Worm (Caenorhabditis elegans) whole organism, late embryonic: ENCODE measurements around the gene str-165.
A peak's percentile ranks its signal among the peaks of the same experiment; 100 is the strongest.

Source experiments
- C38D4.7 ChIP-seq: fragments of 200-800 bp; sonication (Bioruptor generic); optimal IDR thresholded peaks from 2 replicates; lab custom pipeline; 2018; ENCODE audit warnings: mild to moderate bottlenecking, missing genetic modification characterization, moderate library complexity, missing compliant biosample characterization
- F13H6.1 ChIP-seq: sonication (generic microtip); optimal IDR thresholded peaks from 2 replicates; lab custom pipeline; 2016; ENCODE audit warnings: missing genetic modification characterization, missing compliant biosample characterization
- K02D7.2 ChIP-seq: sonication (generic microtip); optimal IDR thresholded peaks from 2 replicates; lab custom pipeline; 2017; ENCODE audit warnings: mild to moderate bottlenecking, missing genetic modification characterization, missing compliant biosample characterization
- Y22D7AL.16 ChIP-seq: sonication (generic microtip); optimal IDR thresholded peaks from 2 replicates; lab custom pipeline; 2016; ENCODE audit warnings: missing genetic modification characterization, missing compliant biosample characterization
- ahr-1 ChIP-seq: sonication (generic microtip); optimal IDR thresholded peaks from 2 replicates; lab custom pipeline; 2016; ENCODE audit warnings: missing genetic modification characterization, missing compliant biosample characterization
- ama-1 ChIP-seq: fragments of 150-350 bp; optimal IDR thresholded peaks from 2 replicates; lab custom pipeline; 2014
- ceh-19 ChIP-seq: fragments of 200-800 bp; sonication (Bioruptor generic); optimal IDR thresholded peaks from 2 replicates; lab custom pipeline; 2018; ENCODE audit warnings: mild to moderate bottlenecking, missing genetic modification characterization, missing compliant biosample characterization
- ceh-24 ChIP-seq: sonication (generic microtip); optimal IDR thresholded peaks from 2 replicates; lab custom pipeline; 2016; ENCODE audit warnings: mild to moderate bottlenecking, missing genetic modification characterization, missing compliant biosample characterization
- ceh-31 ChIP-seq: sonication (generic microtip); optimal IDR thresholded peaks from 2 replicates; lab custom pipeline; 2016; ENCODE audit warnings: missing genetic modification characterization, missing compliant biosample characterization
- ceh-45 ChIP-seq: fragments of 200-800 bp; sonication (Bioruptor generic); IDR thresholded peaks from 2 replicates; pipeline ENCODE4 v1.3.6; 2022; ENCODE audit warnings: missing genetic modification reagents, missing genetic modification characterization, missing compliant biosample characterization
- ceh-48 ChIP-seq: sonication (generic microtip); optimal IDR thresholded peaks from 2 replicates; lab custom pipeline; 2016; ENCODE audit warnings: missing genetic modification characterization, inconsistent platforms, missing compliant biosample characterization
- ceh-6 ChIP-seq: fragments of 200-800 bp; sonication (Bioruptor generic); optimal IDR thresholded peaks from 2 replicates; lab custom pipeline; 2018; ENCODE audit warnings: mild to moderate bottlenecking, missing genetic modification characterization, missing compliant biosample characterization
- ceh-9 ChIP-seq: sonication (generic microtip); optimal IDR thresholded peaks from 2 replicates; lab custom pipeline; 2016; ENCODE audit warnings: mild to moderate bottlenecking, missing genetic modification characterization, inconsistent platforms, missing compliant biosample characterization
- dmd-4 ChIP-seq: sonication (generic microtip); optimal IDR thresholded peaks from 2 replicates; lab custom pipeline; 2016; ENCODE audit warnings: borderline replicate concordance, missing genetic modification characterization, missing compliant biosample characterization
- dve-1 ChIP-seq: sonication (generic microtip); optimal IDR thresholded peaks from 2 replicates; lab custom pipeline; 2017; ENCODE audit warnings: antibody characterized with exemption, mild to moderate bottlenecking, missing genetic modification characterization, missing compliant biosample characterization
- elt-4 ChIP-seq: sonication (generic microtip); optimal IDR thresholded peaks from 2 replicates; lab custom pipeline; 2016; ENCODE audit warnings: missing genetic modification characterization, missing compliant biosample characterization
- ets-4 ChIP-seq: sonication (generic microtip); optimal IDR thresholded peaks from 2 replicates; lab custom pipeline; 2016; ENCODE audit warnings: missing genetic modification characterization, missing compliant biosample characterization
- eyg-1 ChIP-seq: sonication (generic microtip); optimal IDR thresholded peaks from 2 replicates; lab custom pipeline; 2016; ENCODE audit warnings: missing genotype, missing genetic modification characterization, missing compliant biosample characterization
- fax-1 ChIP-seq: sonication (generic microtip); optimal IDR thresholded peaks from 2 replicates; lab custom pipeline; 2016; ENCODE audit warnings: missing genotype, missing genetic modification characterization, missing compliant biosample characterization
- gmeb-2 ChIP-seq: sonication (generic microtip); optimal IDR thresholded peaks from 2 replicates; lab custom pipeline; 2016; ENCODE audit warnings: missing genetic modification characterization, inconsistent platforms, missing compliant biosample characterization
- hlh-13 ChIP-seq: fragments of 200-800 bp; sonication (Bioruptor generic); optimal IDR thresholded peaks from 2 replicates; lab custom pipeline; 2018; ENCODE audit warnings: mild to moderate bottlenecking, missing genetic modification characterization, missing compliant biosample characterization
- hlh-30 ChIP-seq: sonication (generic microtip); optimal IDR thresholded peaks from 2 replicates; lab custom pipeline; 2017; ENCODE audit warnings: antibody characterized with exemption, missing genetic modification characterization, missing compliant biosample characterization; ENCODE audit not compliant: insufficient read depth
- lim-6 ChIP-seq: sonication (generic microtip); optimal IDR thresholded peaks from 2 replicates; lab custom pipeline; 2016; ENCODE audit warnings: missing genetic modification characterization, missing compliant biosample characterization
- lin-11 ChIP-seq: fragments of 200-800 bp; sonication (Bioruptor generic); optimal IDR thresholded peaks from 2 replicates; lab custom pipeline; 2018; ENCODE audit warnings: mild to moderate bottlenecking, missing genetic modification characterization, missing compliant biosample characterization
- madf-2 ChIP-seq: sonication (generic microtip); optimal IDR thresholded peaks from 2 replicates; lab custom pipeline; 2017; ENCODE audit warnings: missing genetic modification characterization, missing compliant biosample characterization
- nhr-11 ChIP-seq: fragments of 150-350 bp; optimal IDR thresholded peaks from 2 replicates; lab custom pipeline; 2014; ENCODE audit warnings: missing biosample characterization, missing genetic modification characterization
- odd-2 ChIP-seq: sonication (generic microtip); optimal IDR thresholded peaks from 2 replicates; lab custom pipeline; 2017; ENCODE audit warnings: antibody characterized with exemption, mild to moderate bottlenecking, missing genetic modification characterization, missing compliant biosample characterization
- pag-3 ChIP-seq: sonication (generic microtip); optimal IDR thresholded peaks from 2 replicates; lab custom pipeline; 2016; ENCODE audit warnings: missing compliant biosample characterization, missing genetic modification characterization, borderline replicate concordance
- pat-9 ChIP-seq: fragments of 200-800 bp; sonication (Bioruptor generic); optimal IDR thresholded peaks from 2 replicates; lab custom pipeline; 2018; ENCODE audit warnings: mild to moderate bottlenecking, missing genetic modification characterization, moderate library complexity, missing compliant biosample characterization
- pha-4 ChIP-seq: fragments of 150-350 bp; optimal IDR thresholded peaks from 2 replicates; lab custom pipeline; 2018; ENCODE audit warnings: missing biosample characterization, missing genetic modification reagents, missing genetic modification characterization
- pqm-1 ChIP-seq: sonication (generic microtip); optimal IDR thresholded peaks from 2 replicates; lab custom pipeline; 2016; ENCODE audit warnings: missing genetic modification characterization, missing compliant biosample characterization
- pros-1 ChIP-seq: fragments of 150-350 bp; optimal IDR thresholded peaks from 2 replicates; lab custom pipeline; 2014; ENCODE audit warnings: missing biosample characterization, missing genetic modification reagents, missing genetic modification characterization
- sox-2 ChIP-seq: fragments of 200-800 bp; sonication (Bioruptor generic); IDR thresholded peaks from 2 replicates; pipeline ENCODE4 v1.3.6; 2022; ENCODE audit warnings: missing genetic modification reagents, missing genetic modification characterization, missing compliant biosample characterization
- sox-4 ChIP-seq: sonication (generic microtip); optimal IDR thresholded peaks from 2 replicates; lab custom pipeline; 2017; ENCODE audit warnings: mild to moderate bottlenecking, missing genetic modification characterization, inconsistent platforms, missing compliant biosample characterization
- unc-3 ChIP-seq, 2 experiments: fragments of 200-800 bp in 1 of 2; sonication (Bioruptor generic) in 1 of 2; sonication (generic microtip) in 1 of 2; conservative IDR thresholded peaks in 1 of 2; optimal IDR thresholded peaks in 1 of 2; 2 replicates each; pipeline versions ENCODE4 v1.3.6 to Lab custom; 2016 to 2022; ENCODE audit warnings: missing compliant biosample characterization in 2 of 2, missing genetic modification characterization in 2 of 2, missing genetic modification reagents in 1 of 2
- unc-42 ChIP-seq: sonication (generic microtip); optimal IDR thresholded peaks from 2 replicates; lab custom pipeline; 2016; ENCODE audit warnings: missing genotype, missing genetic modification characterization, missing compliant biosample characterization
- unc-86 ChIP-seq: sonication (generic microtip); optimal IDR thresholded peaks from 2 replicates; lab custom pipeline; 2016; ENCODE audit warnings: missing genetic modification characterization, missing compliant biosample characterization
- zip-5 ChIP-seq: sonication (generic microtip); optimal IDR thresholded peaks from 2 replicates; lab custom pipeline; 2016; ENCODE audit warnings: missing genetic modification characterization, missing compliant biosample characterization

str-165 gene

DNA sequence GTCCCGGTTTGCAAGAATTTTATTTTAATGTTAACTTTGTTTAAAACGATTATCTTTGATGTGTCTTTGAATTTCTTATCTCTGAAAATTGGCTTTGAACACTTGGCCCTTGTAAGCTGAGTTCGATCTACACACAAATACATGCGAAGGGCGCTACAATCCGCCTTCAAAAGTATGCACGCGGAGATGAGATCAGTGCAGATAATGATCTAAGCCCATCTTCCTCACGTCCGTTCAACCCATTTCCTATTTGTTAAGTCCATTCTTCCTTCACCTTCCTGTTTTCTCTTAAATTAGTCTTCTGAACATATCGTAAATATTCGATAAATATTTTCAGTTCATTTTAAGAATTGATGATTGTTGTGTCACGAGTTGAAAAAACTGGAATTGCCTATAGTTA is 35.4 kb downstream of the str-165 start, which contains the start of gene nhr-175:
TSS of gene nhr-175 (plus strand) at position 339 of the 400 bp plus-strand sequence.
- TF ChIP-seq gmeb-2 (tag; lab: Kevin White, UChicago) = no peak
- no peak for TF ChIP-seq hlh-30
- no peak for TF ChIP-seq dve-1 (tag; lab: Kevin White, UChicago)
- TF ChIP-seq ceh-31 (tag; lab: Kevin White, UChicago) = no peak
- TF ChIP-seq ceh-24 = no peak

DNA sequence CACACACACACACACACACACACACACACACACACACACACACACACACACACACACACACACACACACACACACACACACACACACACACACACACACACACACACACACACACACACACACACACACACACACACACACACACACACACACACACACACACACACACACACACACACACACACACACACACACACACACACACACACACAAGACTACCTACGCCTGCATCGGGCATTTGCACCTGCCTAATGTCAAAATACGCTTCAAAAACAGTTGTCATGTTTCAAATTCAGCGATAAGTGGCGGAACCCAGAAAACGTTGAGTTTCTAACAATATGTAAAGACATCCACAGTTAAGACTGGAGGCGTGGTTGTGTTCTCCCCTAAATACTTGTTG is 38.0 kb downstream of the str-165 start:
- peak; percentile 33 for TF ChIP-seq lin-11 (tag; lab: Kevin White, UChicago)
- TF ChIP-seq ceh-6 (GFP tag; lab: Kevin White, UChicago) = peak; percentile 51
- peak; percentile 29 for TF ChIP-seq gmeb-2 (tag; lab: Kevin White, UChicago)
- TF ChIP-seq ceh-19 (GFP tag; lab: Kevin White, UChicago) = peak; percentile 51
- peak; percentile 50 for TF ChIP-seq pat-9 (tag; lab: Kevin White, UChicago)
- TF ChIP-seq, all 69 proteins: peak for 5; not testable (repeated sequence) for 64

DNA sequence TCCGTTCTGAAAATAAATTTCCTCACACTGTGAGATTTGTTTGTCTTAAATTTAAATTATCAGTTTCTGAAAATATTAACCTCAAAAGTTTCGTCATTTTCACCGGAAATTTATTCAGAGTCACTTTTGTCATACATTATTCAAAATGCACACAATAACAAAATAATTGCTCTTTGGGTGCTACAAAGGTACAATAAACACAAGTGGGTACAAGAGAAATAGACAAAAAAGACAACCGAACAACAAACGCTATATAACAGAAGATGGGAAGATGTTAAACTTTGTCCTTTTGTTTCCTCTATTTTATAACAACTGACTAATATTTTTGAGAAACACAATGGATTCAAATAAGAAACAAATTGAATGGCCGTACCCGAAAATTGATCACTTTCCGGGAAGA is 38.6 kb downstream of the str-165 start:
- no peak for TF ChIP-seq ahr-1 (tag; lab: Kevin White, UChicago)
- no peak for TF ChIP-seq unc-86
- no peak for TF ChIP-seq ama-1 (lab: Kevin White, UChicago)
- TF ChIP-seq ceh-19 (GFP tag; lab: Kevin White, UChicago) = no peak
- TF ChIP-seq K02D7.2 (tag; lab: Kevin White, UChicago) = no peak
- TF ChIP-seq ets-4 (tag; lab: Kevin White, UChicago) = no peak
- TF ChIP-seq fax-1 (tag; lab: Kevin White, UChicago) = no peak
- no peak for TF ChIP-seq hlh-13 (GFP tag; lab: Kevin White, UChicago)
- no peak for TF ChIP-seq Y22D7AL.16 (tag; lab: Kevin White, UChicago)
- no peak for TF ChIP-seq madf-2 (tag; lab: Kevin White, UChicago)
- TF ChIP-seq nhr-11 (tag; lab: Kevin White, UChicago) = no peak
- TF ChIP-seq unc-3 (GFP tag; conservative IDR thresholded peaks at IDR 0.05; lab: Robert Waterston, UW) = no peak
- no peak for TF ChIP-seq unc-3 (tag; optimal IDR thresholded peaks at IDR 0.05; lab: Kevin White, UChicago)
- TF ChIP-seq elt-4 (tag; lab: Kevin White, UChicago) = no peak
- TF ChIP-seq odd-2 (tag; lab: Kevin White, UChicago) = no peak
- no peak for TF ChIP-seq sox-2
- TF ChIP-seq dmd-4 (tag; lab: Kevin White, UChicago) = no peak
- TF ChIP-seq unc-42 (tag; lab: Kevin White, UChicago) = no peak
- TF ChIP-seq zip-5 (tag; lab: Kevin White, UChicago) = no peak
- TF ChIP-seq pqm-1 (tag; lab: Kevin White, UChicago) = no peak
- TF ChIP-seq pha-4 (tag; lab: Kevin White, UChicago) = no peak

DNA sequence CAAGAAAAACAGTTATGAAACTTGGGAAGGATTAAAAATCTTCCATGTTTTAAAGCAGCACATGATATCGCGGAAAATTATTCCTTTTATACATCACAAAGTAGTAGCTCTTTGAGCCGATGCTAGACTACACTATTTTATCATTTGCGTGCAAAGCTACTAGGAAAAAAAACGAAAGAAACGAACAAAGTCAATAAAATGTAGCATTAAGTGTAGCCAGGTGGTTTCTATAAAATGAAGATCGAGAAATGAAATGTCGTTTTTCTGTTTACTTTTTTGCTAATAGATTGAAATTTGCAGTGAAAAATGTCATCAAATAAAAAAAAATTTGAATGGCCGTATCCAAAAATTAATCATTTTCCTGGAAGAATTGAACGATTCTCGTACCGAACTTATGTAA is 42.0 kb downstream of the str-165 start, which contains the start of gene cpt-5:
TSS of gene cpt-5 (plus strand) at position 301 of the 400 bp plus-strand sequence.
- TF ChIP-seq pros-1 (tag; lab: Kevin White, UChicago) (no peak), lin-11 (tag; lab: Kevin White, UChicago) (no peak), eyg-1 (tag; lab: Kevin White, UChicago) (no peak), pqm-1 (tag; lab: Kevin White, UChicago) (no peak)

DNA sequence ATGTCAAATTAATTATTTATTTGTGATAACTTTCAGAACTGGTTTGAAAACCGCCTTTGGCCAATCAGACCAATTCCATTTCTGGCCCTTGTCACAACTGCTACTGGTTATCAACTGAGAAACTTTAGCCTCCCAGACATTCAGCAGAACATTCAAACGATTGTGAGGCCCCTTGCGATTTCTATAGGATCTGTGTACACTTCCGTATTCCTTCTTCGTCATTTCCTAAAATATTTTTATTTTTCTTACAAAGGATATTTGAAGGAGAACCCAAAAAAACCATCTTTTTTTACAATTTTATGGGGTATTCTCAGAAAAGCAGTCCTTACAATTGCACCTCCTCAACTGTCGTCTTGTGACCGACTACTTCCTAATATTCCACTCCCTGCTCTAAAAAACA is 42.4 kb downstream of the str-165 start:
- no peak for TF ChIP-seq F13H6.1 (tag; lab: Kevin White, UChicago)
- no peak for TF ChIP-seq ceh-9 (tag; lab: Kevin White, UChicago)
- TF ChIP-seq pag-3 (tag; lab: Kevin White, UChicago) = no peak
- no peak for TF ChIP-seq sox-2
- TF ChIP-seq C38D4.7 (GFP tag; lab: Kevin White, UChicago) = no peak
- TF ChIP-seq ceh-48 (tag; lab: Kevin White, UChicago) = no peak
- TF ChIP-seq zip-5 (tag; lab: Kevin White, UChicago) = no peak
- no peak for TF ChIP-seq sox-4 (tag; lab: Kevin White, UChicago)
- TF ChIP-seq ahr-1 (tag; lab: Kevin White, UChicago) = no peak
- TF ChIP-seq ceh-45 (GFP tag; lab: Robert Waterston, UW) = no peak
- no peak for TF ChIP-seq lim-6
- no peak for TF ChIP-seq hlh-30
